Worm (Caenorhabditis elegans) whole organism, L4 larva: Measurements from ENCODE around the gene clec-82.
A peak's percentile ranks its signal among the peaks of the same experiment; 100 is the strongest.

Experiments
- F49E8.2 ChIP-seq: sonication (generic microtip); optimal IDR thresholded peaks from 2 replicates; lab custom pipeline; 2016; ENCODE audit warnings: missing compliant biosample characterization, mild to moderate bottlenecking, missing genetic modification characterization, borderline replicate concordance
- arid-1 ChIP-seq: fragments of 200-800 bp; sonication (Bioruptor generic); conservative IDR thresholded peaks from 2 replicates; pipeline ENCODE4 v1.3.6; 2022; ENCODE audit warnings: missing genetic modification reagents, missing genetic modification characterization, missing compliant biosample characterization
- ces-1 ChIP-seq: fragments of 150-350 bp; sonication (generic microtip); optimal IDR thresholded peaks from 4 replicates; lab custom pipeline; 2014; ENCODE audit warnings: missing biosample characterization, missing genetic modification reagents, missing genetic modification characterization
- duxl-1 ChIP-seq: sonication (generic microtip); optimal IDR thresholded peaks from 2 replicates; lab custom pipeline; 2016; ENCODE audit warnings: mild to moderate bottlenecking, missing genetic modification characterization, moderate library complexity, missing compliant biosample characterization; ENCODE audit not compliant: poor library complexity
- mep-1 ChIP-seq: fragments of 150-350 bp; sonication (generic microtip); optimal IDR thresholded peaks from 3 replicates; lab custom pipeline; 2014; ENCODE audit warnings: missing biosample characterization, missing genetic modification characterization
- nhr-77 ChIP-seq: fragments of 150-350 bp; optimal IDR thresholded peaks from 2 replicates; lab custom pipeline; 2014; ENCODE audit warnings: missing biosample characterization, missing genetic modification characterization
- sdz-12 ChIP-seq: fragments of 200-800 bp; sonication (Bioruptor generic); optimal IDR thresholded peaks from 2 replicates; lab custom pipeline; 2018; ENCODE audit warnings: mild to moderate bottlenecking, missing genetic modification characterization, missing compliant biosample characterization

ce11 chrIV:2802193-2802592, 33.3 kb upstream of the clec-82 start:
- TF ChIP-seq arid-1 (GFP tag; lab: Robert Waterston, UW) = peak; percentile 48; the same call in 1 of the 2 replicates
- no peak for TF ChIP-seq nhr-77 (tag; lab: Kevin White, UChicago)
- TF ChIP-seq ces-1 (GFP tag; lab: Kevin White, UChicago) = no peak
- TF ChIP-seq duxl-1 = no peak
- peak; percentile 4 for TF ChIP-seq mep-1
- no peak for TF ChIP-seq F49E8.2 (tag; lab: Kevin White, UChicago)
- no peak for TF ChIP-seq sdz-12 (GFP tag; lab: Kevin White, UChicago)
